Worm (Caenorhabditis elegans) whole organism, late embryonic: ENCODE data around the gene otpl-3.
"Not testable (repeated sequence)": the region's sequence is repeated elsewhere in the genome, so short reads cannot be mapped to it uniquely, and the experiment has no call there.

Experiments
- T23F11.4 ChIP-seq: fragments of 200-800 bp; sonication (Bioruptor generic); optimal IDR thresholded peaks from 2 replicates; lab custom pipeline; 2018; ENCODE audit warnings: mild to moderate bottlenecking, missing genetic modification characterization, missing compliant biosample characterization
- ahr-1 ChIP-seq: sonication (generic microtip); optimal IDR thresholded peaks from 2 replicates; lab custom pipeline; 2016; ENCODE audit warnings: missing genetic modification characterization, missing compliant biosample characterization
- ceh-18 ChIP-seq: sonication (generic microtip); optimal IDR thresholded peaks from 2 replicates; lab custom pipeline; 2016; ENCODE audit warnings: missing genetic modification characterization, missing compliant biosample characterization
- ceh-22 ChIP-seq: sonication (generic microtip); optimal IDR thresholded peaks from 2 replicates; lab custom pipeline; 2017; ENCODE audit warnings: missing biosample characterization, missing genetic modification characterization
- ceh-24 ChIP-seq: sonication (generic microtip); optimal IDR thresholded peaks from 2 replicates; lab custom pipeline; 2016; ENCODE audit warnings: mild to moderate bottlenecking, missing genetic modification characterization, missing compliant biosample characterization
- ceh-30 ChIP-seq: fragments of 150-350 bp; optimal IDR thresholded peaks from 2 replicates; lab custom pipeline; 2014; ENCODE audit warnings: missing biosample characterization, missing genetic modification characterization
- ceh-9 ChIP-seq: sonication (generic microtip); optimal IDR thresholded peaks from 2 replicates; lab custom pipeline; 2016; ENCODE audit warnings: mild to moderate bottlenecking, missing genetic modification characterization, inconsistent platforms, missing compliant biosample characterization
- fax-1 ChIP-seq: sonication (generic microtip); optimal IDR thresholded peaks from 2 replicates; lab custom pipeline; 2016; ENCODE audit warnings: missing genotype, missing genetic modification characterization, missing compliant biosample characterization
- fkh-10 ChIP-seq: fragments of 150-350 bp; optimal IDR thresholded peaks from 2 replicates; lab custom pipeline; 2014; ENCODE audit warnings: missing biosample characterization, missing genetic modification reagents, missing genetic modification characterization
- gmeb-2 ChIP-seq: sonication (generic microtip); optimal IDR thresholded peaks from 2 replicates; lab custom pipeline; 2016; ENCODE audit warnings: missing genetic modification characterization, inconsistent platforms, missing compliant biosample characterization
- hlh-13 ChIP-seq: fragments of 200-800 bp; sonication (Bioruptor generic); optimal IDR thresholded peaks from 2 replicates; lab custom pipeline; 2018; ENCODE audit warnings: mild to moderate bottlenecking, missing genetic modification characterization, missing compliant biosample characterization
- hlh-30 ChIP-seq: sonication (generic microtip); optimal IDR thresholded peaks from 2 replicates; lab custom pipeline; 2017; ENCODE audit warnings: antibody characterized with exemption, missing genetic modification characterization, missing compliant biosample characterization; ENCODE audit not compliant: insufficient read depth
- hlh-8 ChIP-seq: sonication (generic microtip); optimal IDR thresholded peaks from 2 replicates; lab custom pipeline; 2016; ENCODE audit warnings: missing genotype, missing genetic modification characterization, missing compliant biosample characterization
- nfya-1 ChIP-seq: sonication (generic microtip); optimal IDR thresholded peaks from 2 replicates; lab custom pipeline; 2017; ENCODE audit warnings: missing genetic modification characterization, mild to moderate bottlenecking, missing compliant biosample characterization, antibody characterized with exemption, moderate library complexity
- nhr-232 ChIP-seq: sonication (generic microtip); optimal IDR thresholded peaks from 2 replicates; lab custom pipeline; 2016; ENCODE audit warnings: missing genetic modification characterization, missing compliant biosample characterization
- pag-3 ChIP-seq: sonication (generic microtip); optimal IDR thresholded peaks from 2 replicates; lab custom pipeline; 2016; ENCODE audit warnings: missing compliant biosample characterization, missing genetic modification characterization, borderline replicate concordance
- pha-2 ChIP-seq: sonication (generic microtip); optimal IDR thresholded peaks from 2 replicates; lab custom pipeline; 2017; ENCODE audit warnings: mild to moderate bottlenecking, missing genetic modification characterization, missing compliant biosample characterization
- pqm-1 ChIP-seq: sonication (generic microtip); optimal IDR thresholded peaks from 2 replicates; lab custom pipeline; 2016; ENCODE audit warnings: missing genetic modification characterization, missing compliant biosample characterization
- pros-1 ChIP-seq: fragments of 150-350 bp; optimal IDR thresholded peaks from 2 replicates; lab custom pipeline; 2014; ENCODE audit warnings: missing biosample characterization, missing genetic modification reagents, missing genetic modification characterization
- ref-2 ChIP-seq: sonication (generic microtip); optimal IDR thresholded peaks from 2 replicates; lab custom pipeline; 2016; ENCODE audit warnings: missing genetic modification characterization, missing compliant biosample characterization
- syd-9 ChIP-seq: sonication (generic microtip); optimal IDR thresholded peaks from 2 replicates; lab custom pipeline; 2016; ENCODE audit warnings: mild to moderate bottlenecking, missing genetic modification characterization, moderate library complexity, missing compliant biosample characterization
- tbx-2 ChIP-seq: sonication (generic microtip); optimal IDR thresholded peaks from 2 replicates; lab custom pipeline; 2016; ENCODE audit warnings: missing genetic modification characterization, missing compliant biosample characterization
- unc-86 ChIP-seq: sonication (generic microtip); optimal IDR thresholded peaks from 2 replicates; lab custom pipeline; 2016; ENCODE audit warnings: missing genetic modification characterization, missing compliant biosample characterization
- zip-5 ChIP-seq: sonication (generic microtip); optimal IDR thresholded peaks from 2 replicates; lab custom pipeline; 2016; ENCODE audit warnings: missing genetic modification characterization, missing compliant biosample characterization

The otpl-3 gene

ce11 chrX:6881795-6882194 is 42.8 kb downstream of the otpl-3 start, which contains the start of gene F41C6.6:
Gene F41C6.6 (minus strand): TSS chrX:6881895.
- TF ChIP-seq hlh-13 (GFP tag; lab: Kevin White, UChicago); hlh-8 (tag; lab: Kevin White, UChicago); T23F11.4 (GFP tag; lab: Kevin White, UChicago): not testable (repeated sequence)
- TF ChIP-seq, all 69 proteins: peak for 0; not testable (repeated sequence) for 69

ce11 chrX:6877436-6877835 is 47.1 kb downstream of the otpl-3 start, which contains the start of gene col-173:
Gene col-173 (minus strand): TSS chrX:6877536.
- no peak for TF ChIP-seq fkh-10 (GFP tag; lab: Kevin White, UChicago)
- no peak for TF ChIP-seq zip-5 (tag; lab: Kevin White, UChicago)
- TF ChIP-seq hlh-30, result no peak
- TF ChIP-seq ref-2 (tag; lab: Kevin White, UChicago), result no peak
- TF ChIP-seq fax-1 (tag; lab: Kevin White, UChicago), result no peak
- TF ChIP-seq ahr-1, result no peak
- no peak for TF ChIP-seq ceh-9 (tag; lab: Kevin White, UChicago)
- TF ChIP-seq gmeb-2 (tag; lab: Kevin White, UChicago), result no peak
- TF ChIP-seq nfya-1 (tag; lab: Kevin White, UChicago), result no peak
- TF ChIP-seq ceh-24 (tag; lab: Kevin White, UChicago), result no peak

DNA sequence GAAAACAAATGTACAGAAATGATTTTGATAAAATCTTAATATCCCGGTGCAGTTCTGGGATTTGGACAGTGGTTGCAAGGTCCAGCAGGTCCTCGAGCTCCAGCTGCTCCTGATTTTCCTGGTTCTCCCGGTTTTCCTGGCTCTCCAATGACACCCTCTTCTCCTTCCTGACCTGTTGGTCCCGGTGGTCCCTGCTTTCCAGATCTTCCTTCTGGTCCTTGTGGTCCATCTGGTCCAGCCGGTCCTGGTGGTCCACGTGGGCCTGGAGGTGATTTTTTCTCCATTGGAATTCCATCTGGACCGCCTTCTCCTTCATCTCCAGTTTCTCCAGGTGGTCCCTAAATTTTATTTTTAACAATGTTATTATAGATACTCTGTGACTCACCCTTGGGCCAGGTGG is 49.3 kb downstream of the otpl-3 start:
- TF ChIP-seq pqm-1 (no peak), pha-2 (tag; lab: Kevin White, UChicago) (no peak), syd-9 (tag; lab: Kevin White, UChicago) (no peak), hlh-13 (GFP tag; lab: Kevin White, UChicago) (no peak)

DNA sequence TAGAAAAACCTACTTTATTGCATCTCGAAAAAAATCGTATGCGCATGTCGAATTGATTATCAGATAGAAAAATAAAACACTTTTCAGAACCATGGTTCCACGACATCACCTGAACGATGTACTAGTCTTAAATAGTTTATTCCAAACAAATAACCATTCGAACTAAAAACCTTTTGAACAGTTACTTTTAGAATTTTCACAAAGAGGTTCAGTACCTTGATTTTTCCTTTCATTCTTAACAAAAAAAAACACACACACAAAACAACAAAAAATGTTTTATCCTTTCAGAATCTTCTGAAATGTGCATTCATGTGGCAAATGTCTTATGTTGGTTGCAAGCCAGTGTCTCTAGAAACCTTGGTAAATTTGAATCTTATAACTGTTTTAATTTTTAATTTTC is 49.8 kb downstream of the otpl-3 start, which contains the start of gene F41C6.4:
F41C6.4 (minus strand) TSS at position 101 of the 400 bp plus-strand sequence.
- TF ChIP-seq ceh-30 (no peak), ceh-22 (tag; lab: Kevin White, UChicago) (no peak), pha-2 (tag; lab: Kevin White, UChicago) (no peak), ceh-9 (tag; lab: Kevin White, UChicago) (no peak), fkh-10 (GFP tag; lab: Kevin White, UChicago) (no peak), T23F11.4 (GFP tag; lab: Kevin White, UChicago) (no peak), unc-86 (tag; lab: Kevin White, UChicago) (no peak), tbx-2 (tag; lab: Kevin White, UChicago) (no peak), pag-3 (tag; lab: Kevin White, UChicago) (no peak), ceh-18 (tag; lab: Kevin White, UChicago) (no peak), pros-1 (no peak), nhr-232 (tag; lab: Kevin White, UChicago) (no peak)
